Worm (Caenorhabditis elegans) whole organism, early embryonic: Measurements from ENCODE around the gene ZK287.9.

Source experiments
- aly-1 ChIP-seq: sonication (generic microtip); optimal IDR thresholded peaks from 2 replicates; lab custom pipeline; 2016; ENCODE audit warnings: missing genetic modification characterization, missing compliant biosample characterization
- ama-1 ChIP-seq: fragments of 150-350 bp; optimal IDR thresholded peaks from 2 replicates; lab custom pipeline; 2014
- flt-1 ChIP-seq: fragments of 200-800 bp; sonication (Bioruptor generic); IDR thresholded peaks from 2 replicates; pipeline ENCODE4 v1.3.6; 2022; ENCODE audit warnings: missing genetic modification characterization, missing compliant biosample characterization
- hmbx-1 ChIP-seq: sonication (generic microtip); optimal IDR thresholded peaks from 2 replicates; lab custom pipeline; 2016; ENCODE audit warnings: mild to moderate bottlenecking, missing genetic modification characterization, missing compliant biosample characterization
- sea-1 ChIP-seq: fragments of 200-800 bp; sonication (Bioruptor generic); conservative IDR thresholded peaks from 2 replicates; pipeline ENCODE4 v1.3.6; 2022; ENCODE audit warnings: missing genetic modification characterization, missing compliant biosample characterization
- tbx-37 ChIP-seq: fragments of 200-800 bp; sonication (Bioruptor generic); conservative IDR thresholded peaks from 2 replicates; pipeline ENCODE4 v1.3.6; 2022; ENCODE audit warnings: missing genetic modification reagents, missing genetic modification characterization, missing compliant biosample characterization

DNA sequence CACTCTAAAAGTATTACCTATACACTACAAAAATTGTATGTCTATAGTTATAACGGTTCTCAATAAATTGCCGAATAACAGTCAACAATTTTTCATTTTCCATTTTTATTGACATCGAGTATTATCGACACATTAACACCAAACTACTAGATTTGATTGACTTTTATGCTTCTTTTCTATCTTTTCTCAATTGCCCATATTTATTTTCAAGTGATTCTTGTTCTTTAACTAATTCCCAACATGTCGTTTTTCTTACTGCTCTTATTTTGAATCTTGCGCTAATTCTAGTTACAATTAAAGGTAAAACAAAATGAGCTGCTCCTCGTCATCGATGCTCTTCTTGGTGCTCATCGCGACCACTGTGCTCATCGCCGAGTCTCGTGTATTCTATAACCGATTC lies 1.2 kb upstream of the ZK287.9 start, which contains the start of gene cthd-1:
- TF ChIP-seq sea-1 (no peak), ama-1 (no peak), tbx-37 (GFP tag; lab: Robert Waterston, UW) (no peak), flt-1 (GFP tag; lab: Robert Waterston, UW) (no peak), hmbx-1 (tag; lab: Kevin White, UChicago) (no peak), aly-1 (no peak)
